Fruit fly (Drosophila melanogaster): ENCODE results near the gene CG31528.

The CG31528 gene

dm6 chr3R:4390133-4390532, 26.1 kb upstream of the CG31528 start, which contains the start of gene CG14646:
TSS of gene CG14646 (plus strand) at chr3R:4390366.
- TF ChIP-seq CG8159 (tag; optimal IDR thresholded peaks at IDR 0.05) (no peak), CG4496 (GFP tag; IDR thresholded peaks at IDR 0.05) (peak; percentile 12; the same call in 1 of the 3 replicates)

dm6 chr3R:4394117-4394516, 22.1 kb upstream of the CG31528 start, which contains the start of gene CG34112:
TSS of gene CG34112 (minus strand) at chr3R:4394259.
- TF ChIP-seq CG32121 (GFP tag; IDR thresholded peaks at IDR 0.05) (no peak), CG4496 (GFP tag; IDR thresholded peaks at IDR 0.05) (0 out of 3 replicates have a peak, but pooled peaks have one; percentile 37), CG12605 (GFP tag; IDR thresholded peaks at IDR 0.05) (0 out of 2 replicates have a peak, but pooled peaks have one; percentile 16), Ets98B (GFP tag; IDR thresholded peaks at IDR 0.05) (0 out of 2 replicates have a peak, but pooled peaks have one; percentile 23)

dm6 chr3R:4394654-4395581, 21.3 kb upstream of the CG31528 start:
- peak; percentile 88 for TF ChIP-seq CG17806 (tag; optimal IDR thresholded peaks at IDR 0.05)
- TF ChIP-seq Pif1B (GFP tag; optimal IDR thresholded peaks at IDR 0.05), result peak; percentile 97
- peak; percentile 6 for TF ChIP-seq EcR (GFP tag; optimal IDR thresholded peaks at IDR 0.05)
- peak; percentile 84 for TF ChIP-seq CG10348 (GFP tag; IDR thresholded peaks at IDR 0.05)
- peak; percentile 97 for TF ChIP-seq Ets98B (GFP tag; IDR thresholded peaks at IDR 0.05)
- TF ChIP-seq CG12605 (GFP tag; IDR thresholded peaks at IDR 0.05), result peak; percentile 94
- peak; percentile 84 for TF ChIP-seq CG15710 (tag; optimal IDR thresholded peaks at IDR 0.05)
- peak; percentile 94 for TF ChIP-seq CG14655 (GFP tag; optimal IDR thresholded peaks at IDR 0.05)
- TF ChIP-seq CG9948 (tag; optimal IDR thresholded peaks at IDR 0.05), result peak; percentile 91
- TF ChIP-seq Snoo (tag; optimal IDR thresholded peaks at IDR 0.05), result peak; percentile 88
- peak; percentile 85 for TF ChIP-seq CG34367 (tag; optimal IDR thresholded peaks at IDR 0.05)
- TF ChIP-seq rn (GFP tag; IDR thresholded peaks at IDR 0.05), result peak; percentile 89
- TF ChIP-seq CG8159 (tag; optimal IDR thresholded peaks at IDR 0.05), result peak; percentile 87
- TF ChIP-seq fd96Ca (GFP tag; IDR thresholded peaks at IDR 0.05), result peak; percentile 97; the same call in 2 of the 3 replicates
- TF ChIP-seq CG4496 (GFP tag; IDR thresholded peaks at IDR 0.05), result peak; percentile 97
- peak; percentile 70 for TF ChIP-seq D1 (tag; optimal IDR thresholded peaks at IDR 0.05)
- peak; percentile 95 for TF ChIP-seq CG32121 (GFP tag; IDR thresholded peaks at IDR 0.05)
- TF ChIP-seq CG13204 (GFP tag; optimal IDR thresholded peaks at IDR 0.05), result no peak
- peak; percentile 97 for TF ChIP-seq CG8301 (tag; optimal IDR thresholded peaks at IDR 0.05)
- TF ChIP-seq Pif1A (GFP tag; optimal IDR thresholded peaks at IDR 0.05), result peak; percentile 94
- peak; percentile 82 for TF ChIP-seq gl (tag; optimal IDR thresholded peaks at IDR 0.05)

dm6 chr3R:4397403-4398079, 18.7 kb upstream of the CG31528 start, which contains the start of gene CG9855:
TSS of gene CG9855 (minus strand) at chr3R:4397875.
- TF ChIP-seq CG8159 (tag; optimal IDR thresholded peaks at IDR 0.05) (peak; percentile 5), Pif1A (GFP tag; optimal IDR thresholded peaks at IDR 0.05) (no peak)

- peak; percentile 56 for TF ChIP-seq CG8159 (tag; optimal IDR thresholded peaks at IDR 0.05)
- no peak for TF ChIP-seq CG34367 (tag; optimal IDR thresholded peaks at IDR 0.05)
- peak; percentile 25 for TF ChIP-seq CG15710 (tag; optimal IDR thresholded peaks at IDR 0.05)
- TF ChIP-seq CG8301 (tag; optimal IDR thresholded peaks at IDR 0.05), result no peak
- TF ChIP-seq CG9948 (tag; optimal IDR thresholded peaks at IDR 0.05), result peak; percentile 12
- TF ChIP-seq CG32121 (GFP tag; IDR thresholded peaks at IDR 0.05), result no peak
- no peak for TF ChIP-seq CG10348 (GFP tag; IDR thresholded peaks at IDR 0.05)
- TF ChIP-seq CG17806 (tag; optimal IDR thresholded peaks at IDR 0.05), result no peak
- TF ChIP-seq CG13204 (GFP tag; optimal IDR thresholded peaks at IDR 0.05), result no peak
- no peak for TF ChIP-seq CG4496 (GFP tag; IDR thresholded peaks at IDR 0.05)
- no peak for TF ChIP-seq Pif1B (GFP tag; optimal IDR thresholded peaks at IDR 0.05)
- TF ChIP-seq fd96Ca (GFP tag; IDR thresholded peaks at IDR 0.05), result 0 out of 3 replicates have a peak, but pooled peaks have one; percentile 30
Measured at dm6 chr3R:4399810-4400496, 16.3 kb upstream of the CG31528 start.

- no peak for TF ChIP-seq CG4496 (GFP tag; IDR thresholded peaks at IDR 0.05)
- TF ChIP-seq Snoo (tag; optimal IDR thresholded peaks at IDR 0.05), result no peak
- TF ChIP-seq CG32121 (GFP tag; IDR thresholded peaks at IDR 0.05), result no peak
- no peak for TF ChIP-seq fd96Ca (GFP tag; IDR thresholded peaks at IDR 0.05)
- TF ChIP-seq Pif1A (GFP tag; optimal IDR thresholded peaks at IDR 0.05), result no peak
- no peak for TF ChIP-seq rn (GFP tag; IDR thresholded peaks at IDR 0.05)
- no peak for TF ChIP-seq EcR (GFP tag; optimal IDR thresholded peaks at IDR 0.05)
- TF ChIP-seq CG13204 (GFP tag; optimal IDR thresholded peaks at IDR 0.05), result no peak
- no peak for TF ChIP-seq CG15710 (tag; optimal IDR thresholded peaks at IDR 0.05)
- TF ChIP-seq CG12605 (GFP tag; IDR thresholded peaks at IDR 0.05), result no peak
- TF ChIP-seq CG8301 (tag; optimal IDR thresholded peaks at IDR 0.05), result no peak
- TF ChIP-seq CG34367 (tag; optimal IDR thresholded peaks at IDR 0.05), result no peak
- TF ChIP-seq CG9948 (tag; optimal IDR thresholded peaks at IDR 0.05), result no peak
- TF ChIP-seq CG14655 (GFP tag; optimal IDR thresholded peaks at IDR 0.05), result no peak
- no peak for TF ChIP-seq Pif1B (GFP tag; optimal IDR thresholded peaks at IDR 0.05)
Measured at dm6 chr3R:4400497-4400833, 15.8 kb upstream of the CG31528 start, which contains the start of gene CG14647. TSS of gene CG14647 (plus strand) at chr3R:4400510.

Data from whole organism, pupa.